Fruit fly (Drosophila melanogaster): ENCODE results near the gene CG3191.

CG3191 gene

dm6 chrX:2300293-2301068, 48.7 kb upstream of the CG3191 start (continued):
- TF ChIP-seq CG10654 (GFP tag; optimal IDR thresholded peaks at IDR 0.05) (peak; percentile 84), en (GFP tag; optimal IDR thresholded peaks at IDR 0.05) (peak; percentile 73), Trl (optimal IDR thresholded peaks at IDR 0.05) (no peak), Trl (GFP tag; optimal IDR thresholded peaks at IDR 0.05) (peak; percentile 76), ttk (GFP tag; IDR thresholded peaks at IDR 0.05) (peak; percentile 97), tap (tag; optimal IDR thresholded peaks at IDR 0.05) (peak; percentile 95), CG9727 (GFP tag; optimal IDR thresholded peaks at IDR 0.05) (peak; percentile 91), Doc2 (GFP tag; IDR thresholded peaks at IDR 0.05) (peak; percentile 73), slou (GFP tag; optimal IDR thresholded peaks at IDR 0.05) (peak; percentile 66), CG18262 (tag; optimal IDR thresholded peaks at IDR 0.05) (peak; percentile 95), HmgD (GFP tag; optimal IDR thresholded peaks at IDR 0.05) (peak; percentile 74), Nf-YB (GFP tag; optimal IDR thresholded peaks at IDR 0.05) (peak; percentile 76), gcm2 (GFP tag; optimal IDR thresholded peaks at IDR 0.05) (peak; percentile 94), ro (GFP tag; IDR thresholded peaks at IDR 0.05) (peak; percentile 90), rib (GFP tag; IDR thresholded peaks at IDR 0.05) (peak; percentile 94), bab2 (GFP tag; optimal IDR thresholded peaks at IDR 0.05) (peak; percentile 93), lilli (GFP tag; optimal IDR thresholded peaks at IDR 0.05) (peak; percentile 93), Asciz (GFP tag; optimal IDR thresholded peaks at IDR 0.05) (peak; percentile 93), Sry-δ (GFP tag; optimal IDR thresholded peaks at IDR 0.05) (peak; percentile 56), TFAM (GFP tag; optimal IDR thresholded peaks at IDR 0.05) (peak; percentile 74), stwl (tag; optimal IDR thresholded peaks at IDR 0.05) (peak; percentile 21), CG43689 (GFP tag; IDR thresholded peaks at IDR 0.05) (peak; percentile 93), CG31224 (GFP tag; IDR thresholded peaks at IDR 0.05) (peak; percentile 88), gro (GFP tag; optimal IDR thresholded peaks at IDR 0.05) (peak; percentile 85), CG9797 (GFP tag; optimal IDR thresholded peaks at IDR 0.05) (peak; percentile 33), psq (GFP tag; optimal IDR thresholded peaks at IDR 0.05) (peak; percentile 79), Dbx (GFP tag; IDR thresholded peaks at IDR 0.05) (peak; percentile 79), CG17361 (GFP tag; IDR thresholded peaks at IDR 0.05) (peak; percentile 90), CG5245 (GFP tag; optimal IDR thresholded peaks at IDR 0.05) (peak; percentile 90), CG6654 (GFP tag; optimal IDR thresholded peaks at IDR 0.05) (peak; percentile 85), CG15514 (GFP tag; optimal IDR thresholded peaks at IDR 0.05) (peak; percentile 87), YL-1 (GFP tag; optimal IDR thresholded peaks at IDR 0.05) (peak; percentile 76), ssp (GFP tag; IDR thresholded peaks at IDR 0.05) (peak; percentile 90), fd64A (GFP tag; optimal IDR thresholded peaks at IDR 0.05) (peak; percentile 94), CG14860 (GFP tag; IDR thresholded peaks at IDR 0.05; ENCODE audit: partially characterized antibody) (no peak), CG18599 (GFP tag; optimal IDR thresholded peaks at IDR 0.05) (peak; percentile 94), CG17186 (GFP tag; optimal IDR thresholded peaks at IDR 0.05) (peak; percentile 86), CG1233 (GFP tag; optimal IDR thresholded peaks at IDR 0.05) (peak; percentile 92), lab (GFP tag; optimal IDR thresholded peaks at IDR 0.05) (peak; percentile 96), CG7839 (tag; optimal IDR thresholded peaks at IDR 0.05) (peak; percentile 96), gfzf (GFP tag; optimal IDR thresholded peaks at IDR 0.05) (peak; percentile 4), CG2875 (GFP tag; optimal IDR thresholded peaks at IDR 0.05) (peak; percentile 96), CG31365 (tag; optimal IDR thresholded peaks at IDR 0.05) (peak; percentile 83), CG12236 (GFP tag; optimal IDR thresholded peaks at IDR 0.05) (peak; percentile 86), pb (GFP tag; optimal IDR thresholded peaks at IDR 0.05) (peak; percentile 94), ab (GFP tag; optimal IDR thresholded peaks at IDR 0.05) (peak; percentile 74), CG10321 (GFP tag; IDR thresholded peaks at IDR 0.05) (peak; percentile 84), crp (GFP tag; optimal IDR thresholded peaks at IDR 0.05) (peak in 1 of 2 experiments; percentile 68), Tbp (GFP tag; optimal IDR thresholded peaks at IDR 0.05) (no peak), unpg (GFP tag; optimal IDR thresholded peaks at IDR 0.05) (peak; percentile 97)

All from whole organism, embryonic.